Worm (Caenorhabditis elegans) whole organism, midembryonic: ENCODE measurements around the gene F35H8.1.

Experiments used
- T22C8.4 ChIP-seq: fragments of 200-800 bp; sonication (Bioruptor generic); IDR thresholded peaks from 2 replicates; pipeline ENCODE4 v1.3.6; 2022; ENCODE audit warnings: missing genetic modification characterization, missing compliant biosample characterization
- cog-1 ChIP-seq: sonication (generic microtip); optimal IDR thresholded peaks from 2 replicates; lab custom pipeline; 2016; ENCODE audit warnings: missing genetic modification characterization, missing compliant biosample characterization
- flt-1 ChIP-seq: fragments of 200-800 bp; sonication (Bioruptor generic); IDR thresholded peaks from 2 replicates; pipeline ENCODE4 v1.3.6; 2022; ENCODE audit warnings: missing genetic modification characterization, missing compliant biosample characterization
- klf-2 ChIP-seq: fragments of 200-800 bp; sonication (Bioruptor generic); conservative IDR thresholded peaks from 2 replicates; pipeline ENCODE4 v1.3.6; 2022; ENCODE audit warnings: missing genetic modification reagents, missing genetic modification characterization, missing compliant biosample characterization
- med-1 ChIP-seq: sonication (generic microtip); optimal IDR thresholded peaks from 2 replicates; lab custom pipeline; 2017; ENCODE audit warnings: missing genetic modification characterization, mild to moderate bottlenecking, missing compliant biosample characterization, antibody characterized with exemption, missing genetic modification reagents; ENCODE audit not compliant: insufficient read depth
- ref-1 ChIP-seq: fragments of 200-800 bp; sonication (Bioruptor generic); conservative IDR thresholded peaks from 2 replicates; pipeline ENCODE4 v1.3.6; 2022; ENCODE audit warnings: missing genetic modification reagents, missing genetic modification characterization, missing compliant biosample characterization
- tab-1 ChIP-seq: fragments of 200-800 bp; sonication (Bioruptor generic); IDR thresholded peaks from 2 replicates; pipeline ENCODE4 v1.3.6; 2022; ENCODE audit warnings: missing genetic modification characterization, missing compliant biosample characterization
- ztf-23 ChIP-seq: fragments of 200-800 bp; sonication (Bioruptor generic); IDR thresholded peaks from 2 replicates; pipeline ENCODE4 v1.3.6; 2022; ENCODE audit warnings: missing genetic modification reagents, missing genetic modification characterization, missing compliant biosample characterization
- ztf-29 ChIP-seq: fragments of 200-800 bp; sonication (Bioruptor generic); IDR thresholded peaks from 2 replicates; pipeline ENCODE4 v1.3.6; 2022; ENCODE audit warnings: missing genetic modification reagents, missing genetic modification characterization, missing compliant biosample characterization

Gene F35H8.1

DNA sequence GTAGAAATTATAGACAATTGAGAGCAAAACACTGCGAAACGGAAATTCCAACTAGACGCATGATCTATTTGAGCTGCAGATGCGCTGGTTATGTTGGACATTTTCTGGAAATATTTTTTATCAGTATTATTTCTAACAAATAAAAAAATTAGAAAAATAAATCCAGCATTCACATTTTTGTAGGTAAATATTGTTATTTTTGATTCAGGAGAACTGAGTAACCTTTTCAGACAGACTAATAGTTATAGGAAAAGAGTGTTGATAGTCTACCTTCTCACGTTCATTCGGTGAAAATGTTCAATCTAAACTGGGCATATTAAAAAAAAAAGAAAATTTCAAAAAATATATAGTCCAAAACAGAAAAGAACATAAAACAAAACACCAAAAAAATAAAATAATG, 31.5 kb downstream of the F35H8.1 start, which contains the start of gene sra-1:
Gene sra-1, minus strand, starts transcription at position 101 of the 400 bp plus-strand sequence.
- TF ChIP-seq tab-1 (GFP tag; lab: Robert Waterston, UW) = no peak
- TF ChIP-seq klf-2 (GFP tag; lab: Robert Waterston, UW) = no peak
- no peak for TF ChIP-seq ztf-23 (GFP tag; lab: Robert Waterston, UW)
- no peak for TF ChIP-seq ref-1 (GFP tag; lab: Robert Waterston, UW)
- TF ChIP-seq T22C8.4 = no peak
- no peak for TF ChIP-seq med-1
- TF ChIP-seq flt-1 (GFP tag; lab: Robert Waterston, UW) = no peak
- TF ChIP-seq ztf-29 = no peak
- TF ChIP-seq cog-1 (tag; lab: Kevin White, UChicago) = no peak

DNA sequence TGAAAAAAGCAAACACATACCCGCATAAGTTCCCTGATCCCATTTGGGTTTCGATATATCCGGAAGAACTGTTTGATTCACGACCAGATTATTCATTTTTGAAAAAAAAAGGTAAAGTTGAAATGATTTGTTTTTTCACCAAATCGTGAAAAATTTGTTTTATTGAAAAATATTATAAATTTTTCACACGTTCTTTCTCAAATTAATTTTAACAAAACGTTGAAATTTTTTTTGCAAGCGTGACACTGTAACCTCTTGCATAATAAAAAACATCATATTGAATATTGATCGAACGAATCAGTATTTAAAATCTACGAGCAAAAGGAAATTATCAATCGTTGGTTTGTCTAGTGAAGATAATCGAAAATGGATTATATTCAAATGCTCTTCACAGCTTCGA, 34.3 kb downstream of the F35H8.1 start, which contains the start of the genes sfxn-1.1 and AH6.3:
Gene sfxn-1.1, minus strand, starts transcription at position 101 of the 400 bp plus-strand sequence.
Gene AH6.3, plus strand, starts transcription at position 275 of the 400 bp plus-strand sequence.
- TF ChIP-seq med-1 (no peak), cog-1 (tag; lab: Kevin White, UChicago) (no peak), flt-1 (GFP tag; lab: Robert Waterston, UW) (no peak), ref-1 (GFP tag; lab: Robert Waterston, UW) (no peak), ztf-29 (no peak)

DNA sequence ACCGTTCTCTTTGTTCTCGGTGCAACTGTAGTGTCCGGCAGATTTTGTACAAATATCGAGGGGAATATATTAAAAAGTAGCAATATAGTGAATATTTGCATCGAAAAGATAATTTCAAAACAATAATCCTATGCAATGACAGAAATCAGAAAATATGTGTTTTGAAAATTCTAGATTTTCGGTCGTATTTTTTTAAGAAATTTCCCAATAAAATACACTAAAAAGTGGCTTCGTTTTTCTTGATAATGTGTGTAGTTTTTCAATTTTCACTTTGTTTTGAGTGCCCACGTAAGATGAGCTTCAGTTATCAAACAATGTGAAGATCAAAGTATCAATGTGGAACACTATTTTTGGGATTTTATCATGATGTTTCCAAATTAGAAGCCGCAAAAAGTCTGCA, 36.2 kb downstream of the F35H8.1 start, which contains the start of gene gcy-1:
Gene gcy-1, minus strand, starts transcription at position 101 of the 400 bp plus-strand sequence.
- TF ChIP-seq T22C8.4 = no peak
- TF ChIP-seq ztf-29 = no peak
- TF ChIP-seq flt-1 (GFP tag; lab: Robert Waterston, UW) = no peak
- TF ChIP-seq ref-1 (GFP tag; lab: Robert Waterston, UW) = no peak
- no peak for TF ChIP-seq cog-1 (tag; lab: Kevin White, UChicago)
- TF ChIP-seq ztf-23 (GFP tag; lab: Robert Waterston, UW) = no peak
- no peak for TF ChIP-seq med-1
- TF ChIP-seq tab-1 (GFP tag; lab: Robert Waterston, UW) = no peak
- no peak for TF ChIP-seq klf-2 (GFP tag; lab: Robert Waterston, UW)

DNA sequence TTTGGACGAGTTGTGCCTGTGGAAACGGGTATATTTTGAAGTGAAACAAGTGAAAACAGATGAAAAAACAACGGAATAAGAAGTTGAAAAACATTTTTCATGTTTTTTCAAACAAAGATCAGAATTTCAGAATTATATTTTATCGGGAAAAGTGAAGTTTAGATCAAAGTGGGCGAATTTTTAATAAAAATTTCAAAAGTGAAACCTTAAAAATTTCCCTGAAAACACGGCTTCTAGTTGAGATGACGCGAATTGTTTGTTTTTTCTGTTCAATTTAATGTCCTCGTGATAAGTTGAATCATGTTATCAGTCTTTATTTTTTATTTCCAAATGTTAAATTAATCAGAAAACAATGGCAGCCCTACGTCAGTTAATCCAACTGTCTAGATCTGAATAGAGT, 45.9 kb downstream of the F35H8.1 start, which contains the start of gene gcy-3:
Gene gcy-3, minus strand, starts transcription at position 101 of the 400 bp plus-strand sequence.
- TF ChIP-seq cog-1 (tag; lab: Kevin White, UChicago) (no peak), T22C8.4 (no peak), klf-2 (GFP tag; lab: Robert Waterston, UW) (no peak), ref-1 (GFP tag; lab: Robert Waterston, UW) (no peak), ztf-29 (no peak), ztf-23 (GFP tag; lab: Robert Waterston, UW) (no peak), med-1 (no peak), tab-1 (GFP tag; lab: Robert Waterston, UW) (no peak), flt-1 (GFP tag; lab: Robert Waterston, UW) (no peak)
